Fruit fly (Drosophila melanogaster) whole organism, wandering third instar larva: ENCODE results near the gene siz.

ENCODE experiments used
- Abd-B ChIP-seq: fragments of >200 bp; optimal IDR thresholded peaks from 2 replicates; lab custom pipeline; 2017; ENCODE audit warnings: missing biosample characterization, missing genetic modification characterization
- CG9705 ChIP-seq: fragments of 200-800 bp; sonication (Bioruptor generic); optimal IDR thresholded peaks from 2 replicates; lab custom pipeline; 2018; ENCODE audit warnings: missing biosample characterization, mild to moderate bottlenecking, missing genetic modification characterization
- CrebA ChIP-seq: fragments of 200-800 bp; sonication (Bioruptor generic); optimal IDR thresholded peaks from 2 replicates; lab custom pipeline; 2016; ENCODE audit warnings: missing biosample characterization, mild to moderate bottlenecking, missing genetic modification characterization, borderline replicate concordance
- Dfd ChIP-seq: fragments of >200 bp; optimal IDR thresholded peaks from 2 replicates; lab custom pipeline; 2017; ENCODE audit warnings: missing biosample characterization, missing genetic modification characterization
- Dif ChIP-seq: fragments of 200-275, 200-300 bp; sonication (Bioruptor generic); optimal IDR thresholded peaks from 2 replicates; lab custom pipeline; 2018; ENCODE audit warnings: missing biosample characterization, missing genetic modification characterization; ENCODE audit not compliant: partially characterized antibody
- GATAd ChIP-seq: sonication (Bioruptor generic); optimal IDR thresholded peaks from 2 replicates; lab custom pipeline; 2016; ENCODE audit warnings: missing biosample characterization, missing genetic modification characterization
- HLH106 ChIP-seq: fragments of 200-800 bp; optimal IDR thresholded peaks from 3 replicates; lab custom pipeline; 2019; ENCODE audit warnings: missing biosample characterization, mild to moderate bottlenecking, missing genetic modification characterization, moderate library complexity
- Hnf4 ChIP-seq: fragments of 200-800 bp; sonication (Bioruptor generic); optimal IDR thresholded peaks from 2 replicates; lab custom pipeline; 2016; ENCODE audit warnings: missing biosample characterization, mild to moderate bottlenecking, missing genetic modification characterization
- Hr78 ChIP-seq: fragments of >200 bp; optimal IDR thresholded peaks from 2 replicates; lab custom pipeline; 2017; ENCODE audit warnings: missing biosample characterization, missing genetic modification characterization
- Jra ChIP-seq: sonication (Bioruptor generic); optimal IDR thresholded peaks from 2 replicates; lab custom pipeline; 2016; ENCODE audit warnings: missing biosample characterization, missing genetic modification characterization
- Mio ChIP-seq: sonication (Bioruptor generic); optimal IDR thresholded peaks from 2 replicates; lab custom pipeline; 2016; ENCODE audit warnings: missing biosample characterization, missing genetic modification characterization
- Myc ChIP-seq: fragments of >200 bp; optimal IDR thresholded peaks from 2 replicates; lab custom pipeline; 2017
- OdsH ChIP-seq: fragments of 200-800 bp; sonication (Bioruptor generic); optimal IDR thresholded peaks from 2 replicates; lab custom pipeline; 2016; ENCODE audit warnings: missing biosample characterization, mild to moderate bottlenecking, missing genetic modification characterization
- Rel ChIP-seq, 2 experiments: fragments of 200-800 bp; sonication (Bioruptor generic) in 1 of 2; optimal IDR thresholded peaks; 2 replicates in 1 of 2; 3 replicates in 1 of 2; lab custom pipeline; 2016 to 2019; ENCODE audit warnings: mild to moderate bottlenecking in 2 of 2, missing biosample characterization in 2 of 2, missing genetic modification characterization in 2 of 2, moderate library complexity in 1 of 2
- Sp1 ChIP-seq: fragments of 200-800 bp; sonication (Bioruptor generic); optimal IDR thresholded peaks from 3 replicates; lab custom pipeline; 2019; ENCODE audit warnings: missing biosample characterization, mild to moderate bottlenecking, missing genetic modification characterization, moderate library complexity
- Vsx2 ChIP-seq: fragments of 200-300, 225-300 bp; sonication (Bioruptor generic); optimal IDR thresholded peaks from 2 replicates; lab custom pipeline; 2018; ENCODE audit warnings: missing biosample characterization, missing genetic modification characterization; ENCODE audit not compliant: partially characterized antibody
- br ChIP-seq: fragments of 200-800 bp; sonication (Bioruptor generic); optimal IDR thresholded peaks from 2 replicates; lab custom pipeline; 2016; ENCODE audit warnings: missing biosample characterization, missing genetic modification characterization
- brk ChIP-seq: fragments of 200-800 bp; sonication (Bioruptor generic); optimal IDR thresholded peaks from 2 replicates; lab custom pipeline; 2016; ENCODE audit warnings: missing biosample characterization, mild to moderate bottlenecking, missing genetic modification characterization
- dsf ChIP-seq: sonication (Bioruptor generic); optimal IDR thresholded peaks from 2 replicates; lab custom pipeline; 2016; ENCODE audit warnings: missing biosample characterization, missing genetic modification characterization, borderline replicate concordance
- ey ChIP-seq: fragments of 200-800 bp; sonication (Bioruptor generic); optimal IDR thresholded peaks from 2 replicates; lab custom pipeline; 2016; ENCODE audit warnings: missing biosample characterization, missing genetic modification characterization
- foxo ChIP-seq, 2 experiments: fragments of 200-800 bp; sonication (Bioruptor generic); optimal IDR thresholded peaks; 2 replicates in 1 of 2; 3 replicates in 1 of 2; lab custom pipeline; 2016 to 2017; ENCODE audit warnings: missing biosample characterization in 2 of 2, missing genetic modification characterization in 2 of 2
- fru ChIP-seq: fragments of 200-800 bp; sonication (Bioruptor generic); optimal IDR thresholded peaks from 3 replicates; lab custom pipeline; 2016; ENCODE audit warnings: missing biosample characterization, mild to moderate bottlenecking, missing genetic modification characterization
- h ChIP-seq: fragments of 200-800 bp; sonication (Bioruptor generic); optimal IDR thresholded peaks from 3 replicates; lab custom pipeline; 2016; ENCODE audit warnings: missing biosample characterization, mild to moderate bottlenecking, missing genetic modification characterization
- pan ChIP-seq: fragments of >200 bp; optimal IDR thresholded peaks from 2 replicates; lab custom pipeline; 2017
- psq ChIP-seq: fragments of 200-800 bp; sonication (Bioruptor generic); optimal IDR thresholded peaks from 3 replicates; lab custom pipeline; 2017; ENCODE audit warnings: missing biosample characterization, mild to moderate bottlenecking, missing genetic modification characterization, moderate library complexity
- rgr ChIP-seq: fragments of 200-800 bp; sonication (Bioruptor generic); optimal IDR thresholded peaks from 3 replicates; lab custom pipeline; 2016; ENCODE audit warnings: missing biosample characterization, mild to moderate bottlenecking, missing genetic modification characterization
- sage ChIP-seq: fragments of 200-800 bp; sonication (Bioruptor generic); optimal IDR thresholded peaks from 2 replicates; lab custom pipeline; 2016; ENCODE audit warnings: missing biosample characterization, mild to moderate bottlenecking, missing genetic modification characterization
- sv ChIP-seq: fragments of 200-800 bp; sonication (Bioruptor generic); optimal IDR thresholded peaks from 3 replicates; lab custom pipeline; 2016; ENCODE audit warnings: missing biosample characterization, missing genetic modification characterization
- tai ChIP-seq: sonication (Bioruptor generic); optimal IDR thresholded peaks from 2 replicates; lab custom pipeline; 2016; ENCODE audit warnings: missing biosample characterization, missing genetic modification characterization
- usp ChIP-seq: fragments of >200 bp; optimal IDR thresholded peaks from 2 replicates; lab custom pipeline; 2017; ENCODE audit warnings: missing biosample characterization, missing genetic modification characterization
- woc ChIP-seq: sonication (Bioruptor generic); optimal IDR thresholded peaks from 2 replicates; lab custom pipeline; 2016; ENCODE audit warnings: missing biosample characterization, mild to moderate bottlenecking, missing genetic modification characterization

The siz gene

dm6 chr3L:20987895-20988294 lies 46.4 kb upstream of the siz start:
- TF ChIP-seq br (GFP tag; lab: Kevin White, UChicago) (no peak), foxo (GFP tag; optimal IDR thresholded peaks at IDR 0.05; lab: Kevin White, UChicago) (peak in 1 of 2 experiments; percentile 23), fru (peak; percentile 14), h (peak; percentile 24), psq (GFP tag; lab: Kevin White, UChicago) (peak; percentile 4), OdsH (GFP tag; lab: Kevin White, UChicago) (no peak), HLH106 (tag; lab: Kevin White, UChicago) (peak; percentile 23), rgr (peak; percentile 5), Hnf4 (GFP tag; lab: Kevin White, UChicago) (no peak), Jra (GFP tag; lab: Kevin White, UChicago) (no peak), Vsx2 (no peak), sv (GFP tag; lab: Kevin White, UChicago) (no peak), Dif (GFP tag; lab: Kevin White, UChicago) (no peak), usp (GFP tag; lab: Kevin White, UChicago) (no peak), sage (GFP tag; lab: Kevin White, UChicago) (no peak), Abd-B (GFP tag; lab: Kevin White, UChicago) (no peak)

- no peak for TF ChIP-seq pan (lab: Kevin White, UChicago)
- TF ChIP-seq woc, result no peak
- no peak for TF ChIP-seq Myc (lab: Kevin White, UChicago)
- TF ChIP-seq br (GFP tag; lab: Kevin White, UChicago), result no peak
- no peak for TF ChIP-seq sage (GFP tag; lab: Kevin White, UChicago)
Observed at dm6 chr3L:20988862-20989261, 45.5 kb upstream of the siz start.

dm6 chr3L:20990231-20990630 lies 44.1 kb upstream of the siz start:
- TF ChIP-seq brk (GFP tag; lab: Kevin White, UChicago) (peak; percentile 9), HLH106 (tag; lab: Kevin White, UChicago) (peak; percentile 44), Jra (GFP tag; lab: Kevin White, UChicago) (no peak), OdsH (GFP tag; lab: Kevin White, UChicago) (peak; percentile 38), rgr (peak; percentile 47), psq (GFP tag; lab: Kevin White, UChicago) (peak; percentile 42), Sp1 (GFP tag; lab: Kevin White, UChicago) (peak; percentile 49), foxo (GFP tag; optimal IDR thresholded peaks at IDR 0.05; lab: Kevin White, UChicago) (peak in 1 of 2 experiments; percentile 42), Myc (lab: Kevin White, UChicago) (no peak)

dm6 chr3L:20991373-20991772 lies 43.0 kb upstream of the siz start, which contains the start of gene CG12984:
CG12984 (plus strand) TSS chr3L:20991673.
- no peak for TF ChIP-seq CG9705
- no peak for TF ChIP-seq CrebA (GFP tag; lab: Kevin White, UChicago)
- no peak for TF ChIP-seq sv (GFP tag; lab: Kevin White, UChicago)
- no peak for TF ChIP-seq dsf (GFP tag; lab: Kevin White, UChicago)
- TF ChIP-seq Mio (GFP tag; lab: Kevin White, UChicago), result no peak
- TF ChIP-seq Hnf4 (GFP tag; lab: Kevin White, UChicago), result no peak
- TF ChIP-seq Jra (GFP tag; lab: Kevin White, UChicago), result no peak
- TF ChIP-seq GATAd (GFP tag; lab: Kevin White, UChicago), result no peak
- TF ChIP-seq HLH106 (tag; lab: Kevin White, UChicago), result no peak
- no peak for TF ChIP-seq Dif (GFP tag; lab: Kevin White, UChicago)
- TF ChIP-seq Vsx2, result no peak
- no peak for TF ChIP-seq pan (lab: Kevin White, UChicago)
- no peak for TF ChIP-seq Hr78
- no peak for TF ChIP-seq fru
- no peak for TF ChIP-seq Dfd (GFP tag; lab: Kevin White, UChicago)

- no peak for TF ChIP-seq OdsH (GFP tag; lab: Kevin White, UChicago)
- no peak for TF ChIP-seq Sp1 (GFP tag; lab: Kevin White, UChicago)
- TF ChIP-seq tai (GFP tag; lab: Kevin White, UChicago), result no peak
- TF ChIP-seq Jra (GFP tag; lab: Kevin White, UChicago), result no peak
- no peak for TF ChIP-seq Myc (lab: Kevin White, UChicago)
- TF ChIP-seq Dif (GFP tag; lab: Kevin White, UChicago), result no peak
- no peak for TF ChIP-seq fru
- TF ChIP-seq Hnf4 (GFP tag; lab: Kevin White, UChicago), result no peak
- no peak for TF ChIP-seq ey (GFP tag; lab: Kevin White, UChicago)
- TF ChIP-seq Rel (GFP tag; optimal IDR thresholded peaks at IDR 0.05; lab: Kevin White, UChicago), result no peak
- no peak for TF ChIP-seq Rel (tag; optimal IDR thresholded peaks at IDR 0.05; lab: Kevin White, UChicago)
Observed at dm6 chr3L:20999639-21000038, 34.7 kb upstream of the siz start.
